Worm (Caenorhabditis elegans): Measurements from ENCODE around the gene H04D03.6.

- TF ChIP-seq pha-4 (tag; optimal IDR thresholded peaks at IDR 0.05) (no peak), nhr-237 (tag; optimal IDR thresholded peaks at IDR 0.05) (no peak), elt-2 (tag; optimal IDR thresholded peaks at IDR 0.05) (no peak), unc-39 (tag; optimal IDR thresholded peaks at IDR 0.05) (no peak), ceh-82 (tag; optimal IDR thresholded peaks at IDR 0.05) (no peak), nhr-23 (tag; optimal IDR thresholded peaks at IDR 0.05) (no peak), nhr-76 (tag; optimal IDR thresholded peaks at IDR 0.05) (no peak), mdl-1 (tag; optimal IDR thresholded peaks at IDR 0.05) (no peak), elt-3 (tag; optimal IDR thresholded peaks at IDR 0.05) (no peak), fkh-10 (GFP tag; optimal IDR thresholded peaks at IDR 0.05) (peak; percentile 35)
Measured at ce11 chrIII:10398919-10399318, 39.8 kb downstream of the H04D03.6 start.

All from whole organism, L3 larva.